Worm (Caenorhabditis elegans) whole organism, late embryonic: ENCODE data around the gene C24H10.3.

ENCODE experiments used
- elt-2 ChIP-seq: sonication (generic microtip); optimal IDR thresholded peaks from 2 replicates; lab custom pipeline; 2016; ENCODE audit warnings: missing genetic modification reagents, missing genetic modification characterization, missing compliant biosample characterization
- sdc-2 ChIP-seq: sonication (generic microtip); optimal IDR thresholded peaks from 2 replicates; lab custom pipeline; 2016; ENCODE audit warnings: missing genotype, missing genetic modification characterization, missing compliant biosample characterization

DNA sequence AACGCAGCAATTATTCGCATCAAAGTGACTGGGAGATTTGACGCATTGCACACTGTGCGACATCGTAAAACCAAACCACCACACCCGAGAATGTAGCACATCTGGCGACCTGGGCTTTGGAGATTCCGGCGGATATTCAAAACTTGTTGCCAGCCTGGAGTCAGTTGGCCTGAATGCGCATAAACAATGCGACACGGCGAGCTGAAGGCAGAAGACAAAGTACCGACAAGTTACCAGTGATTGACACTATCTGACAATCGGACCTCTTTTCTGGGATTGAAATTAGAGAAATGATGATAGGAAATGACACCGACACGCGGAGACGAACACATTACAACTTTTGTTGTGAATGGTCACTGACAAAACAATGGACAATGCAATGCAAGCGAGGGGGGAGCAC, 22.0 kb upstream of the C24H10.3 start:
- no peak for TF ChIP-seq sdc-2 (tag; lab: Kevin White, UChicago)
- no peak for TF ChIP-seq elt-2 (tag; lab: Kevin White, UChicago)
